Fruit fly (Drosophila melanogaster) whole organism, embryonic: ENCODE results near the gene CG6028.
A peak's percentile ranks its signal among the peaks of the same experiment; 100 is the strongest.

Experiments used
- Asciz ChIP-seq: fragments of 200-800 bp; sonication (Bioruptor generic); optimal IDR thresholded peaks from 2 replicates; lab custom pipeline; 2017; ENCODE audit warnings: missing biosample characterization, mild to moderate bottlenecking, missing genetic modification characterization, missing genetic modification reagents
- Bdp1 ChIP-seq: fragments of 200-800 bp; sonication (Bioruptor generic); optimal IDR thresholded peaks from 3 replicates; lab custom pipeline; 2016; ENCODE audit warnings: missing biosample characterization, missing genetic modification characterization
- CG12071 ChIP-seq: fragments of 200-800 bp; sonication (Bioruptor generic); optimal IDR thresholded peaks from 3 replicates; lab custom pipeline; 2018; ENCODE audit warnings: missing biosample characterization, mild to moderate bottlenecking, missing genetic modification characterization
- CG12391 ChIP-seq: fragments of 200-800 bp; sonication (Bioruptor generic); optimal IDR thresholded peaks from 3 replicates; lab custom pipeline; 2018; ENCODE audit warnings: missing biosample characterization, mild to moderate bottlenecking, missing genetic modification characterization, moderate library complexity
- CG13287 ChIP-seq: fragments of 200-800 bp; sonication (Bioruptor generic); IDR thresholded peaks from 2 replicates; pipeline ENCODE4 v1.3.6; 2022; ENCODE audit warnings: missing biosample characterization, missing genetic modification characterization; ENCODE audit not compliant: partially characterized antibody
- CG14710 ChIP-seq: fragments of 200-800 bp; sonication (Bioruptor generic); optimal IDR thresholded peaks from 3 replicates; lab custom pipeline; 2019; ENCODE audit warnings: missing biosample characterization, mild to moderate bottlenecking, missing genetic modification characterization, moderate library complexity
- CG15514 ChIP-seq: fragments of 200-800 bp; sonication (Bioruptor generic); optimal IDR thresholded peaks from 3 replicates; lab custom pipeline; 2017; ENCODE audit warnings: missing biosample characterization, missing genetic modification characterization, mild to moderate bottlenecking, moderate library complexity, missing genetic modification reagents
- CG18011 ChIP-seq: fragments of 200-800 bp; sonication (Bioruptor generic); optimal IDR thresholded peaks from 2 replicates; lab custom pipeline; 2017; ENCODE audit warnings: missing biosample characterization, missing genetic modification characterization, mild to moderate bottlenecking, moderate library complexity, missing genotype
- CG18476 ChIP-seq: fragments of 200-800 bp; sonication (Bioruptor generic); optimal IDR thresholded peaks from 2 replicates; lab custom pipeline; 2016; ENCODE audit warnings: missing biosample characterization, mild to moderate bottlenecking, missing genetic modification characterization
- CG18619 ChIP-seq: fragments of 200-800 bp; sonication (Bioruptor generic); optimal IDR thresholded peaks from 3 replicates; lab custom pipeline; 2017; ENCODE audit warnings: missing biosample characterization, mild to moderate bottlenecking, missing genetic modification characterization
- CG30431 ChIP-seq: fragments of 200-800 bp; sonication (Bioruptor generic); optimal IDR thresholded peaks from 2 replicates; lab custom pipeline; 2017; ENCODE audit warnings: missing biosample characterization, missing genetic modification characterization
- CG34224 ChIP-seq: fragments of 200-800 bp; sonication (Bioruptor generic); IDR thresholded peaks from 3 replicates; pipeline ENCODE4 v1.3.6; 2022; ENCODE audit warnings: missing biosample characterization, missing genetic modification characterization; ENCODE audit not compliant: partially characterized antibody
- CG4282 ChIP-seq: fragments of 200-800 bp; sonication (Bioruptor generic); optimal IDR thresholded peaks from 2 replicates; lab custom pipeline; 2016; ENCODE audit warnings: missing biosample characterization, missing genetic modification characterization
- Hmx ChIP-seq: fragments of 200-800 bp; sonication (Bioruptor generic); optimal IDR thresholded peaks from 2 replicates; lab custom pipeline; 2016; ENCODE audit warnings: missing biosample characterization, missing genetic modification characterization
- MBD-R2 ChIP-seq: fragments of 200-800 bp; sonication (Bioruptor generic); IDR thresholded peaks from 2 replicates; pipeline ENCODE4 v1.3.6; 2022; ENCODE audit warnings: missing biosample characterization, missing genetic modification characterization
- MESR4 ChIP-seq: fragments of 200-800 bp; sonication (Bioruptor generic); optimal IDR thresholded peaks from 2 replicates; lab custom pipeline; 2018; ENCODE audit warnings: missing biosample characterization, mild to moderate bottlenecking, missing genetic modification characterization, moderate library complexity
- Oaz ChIP-seq: fragments of 200-800 bp; sonication (Bioruptor generic); IDR thresholded peaks from 2 replicates; pipeline ENCODE4 v1.3.6; 2022; ENCODE audit warnings: missing biosample characterization, missing genetic modification characterization
- Opbp ChIP-seq: fragments of 200-800 bp; sonication (Bioruptor generic); IDR thresholded peaks from 3 replicates; pipeline ENCODE4 v1.3.6; 2022; ENCODE audit warnings: missing biosample characterization, missing genetic modification characterization; ENCODE audit not compliant: partially characterized antibody
- Pdp1 ChIP-seq, 2 experiments: fragments of 200-800 bp; sonication (Bioruptor generic); optimal IDR thresholded peaks; 3 replicates each; lab custom pipeline; 2016; ENCODE audit warnings: missing biosample characterization in 2 of 2, missing genetic modification characterization in 2 of 2, mild to moderate bottlenecking in 1 of 2, moderate library complexity in 1 of 2
- Poxn ChIP-seq: fragments of 200-800 bp; sonication (Bioruptor generic); IDR thresholded peaks from 2 replicates; pipeline ENCODE4 v1.3.6; 2022; ENCODE audit warnings: missing biosample characterization, missing genetic modification characterization
- Usf ChIP-seq: fragments of 200-800 bp; sonication (Bioruptor generic); optimal IDR thresholded peaks from 2 replicates; lab custom pipeline; 2017; ENCODE audit warnings: missing genotype, missing biosample characterization, missing genetic modification characterization
- Vsx1 ChIP-seq: fragments of 200-800 bp; sonication (Bioruptor generic); optimal IDR thresholded peaks from 2 replicates; lab custom pipeline; 2017; ENCODE audit warnings: missing biosample characterization, mild to moderate bottlenecking, missing genetic modification characterization, missing genetic modification reagents
- Xrp1 ChIP-seq: fragments of 200-800 bp; sonication (Bioruptor generic); IDR thresholded peaks from 2 replicates; pipeline ENCODE4 v1.3.6; 2022; ENCODE audit warnings: missing biosample characterization, missing genetic modification characterization
- YL-1 ChIP-seq: fragments of 200-800 bp; sonication (Bioruptor generic); optimal IDR thresholded peaks from 3 replicates; lab custom pipeline; 2017; ENCODE audit warnings: missing biosample characterization, mild to moderate bottlenecking, missing genetic modification characterization
- crc ChIP-seq: fragments of 200-800 bp; sonication (Bioruptor generic); optimal IDR thresholded peaks from 2 replicates; lab custom pipeline; 2016; ENCODE audit warnings: missing biosample characterization, missing genetic modification characterization
- cwo ChIP-seq: fragments of 200-800 bp; sonication (Bioruptor generic); optimal IDR thresholded peaks from 3 replicates; lab custom pipeline; 2017; ENCODE audit warnings: missing biosample characterization, missing genetic modification characterization, mild to moderate bottlenecking, moderate library complexity, missing genetic modification reagents
- danr ChIP-seq: fragments of 200-800 bp; sonication (Bioruptor generic); IDR thresholded peaks from 2 replicates; pipeline ENCODE4 v1.3.6; 2022; ENCODE audit warnings: missing biosample characterization, missing genetic modification characterization
- dmrt99B ChIP-seq: fragments of 200-800 bp; sonication (Bioruptor generic); optimal IDR thresholded peaks from 2 replicates; lab custom pipeline; 2018; ENCODE audit warnings: missing biosample characterization, mild to moderate bottlenecking, missing genetic modification characterization, moderate library complexity
- emc ChIP-seq: fragments of 200-800 bp; sonication (Bioruptor generic); optimal IDR thresholded peaks from 2 replicates; lab custom pipeline; 2016; ENCODE audit warnings: missing biosample characterization, missing genetic modification characterization
- ewg ChIP-seq: fragments of 200-800 bp; sonication (Bioruptor generic); optimal IDR thresholded peaks from 3 replicates; lab custom pipeline; 2017; ENCODE audit warnings: mild to moderate bottlenecking, missing biosample characterization, missing genetic modification reagents, missing genetic modification characterization
- fd102C ChIP-seq: fragments of 200-800 bp; sonication (Bioruptor generic); optimal IDR thresholded peaks from 2 replicates; lab custom pipeline; 2018; ENCODE audit warnings: missing biosample characterization, mild to moderate bottlenecking, missing genetic modification characterization, moderate library complexity
- jumu ChIP-seq: fragments of 200-800 bp; sonication (Bioruptor generic); optimal IDR thresholded peaks from 3 replicates; lab custom pipeline; 2016; ENCODE audit warnings: missing biosample characterization, missing genetic modification characterization
- kah ChIP-seq: fragments of 200-800 bp; sonication (Bioruptor generic); optimal IDR thresholded peaks from 2 replicates; lab custom pipeline; 2018; ENCODE audit warnings: missing biosample characterization, mild to moderate bottlenecking, missing genetic modification characterization
- ken ChIP-seq: fragments of 200-800 bp; sonication (Bioruptor generic); IDR thresholded peaks from 3 replicates; pipeline ENCODE4 v1.3.6; 2022; ENCODE audit warnings: missing biosample characterization, missing genetic modification characterization
- lmd ChIP-seq: fragments of 200-800 bp; sonication (Bioruptor generic); IDR thresholded peaks from 2 replicates; pipeline ENCODE4 v1.3.6; 2022; ENCODE audit warnings: missing biosample characterization, missing genetic modification characterization
- mld ChIP-seq: fragments of 200-800 bp; sonication (Bioruptor generic); IDR thresholded peaks from 3 replicates; pipeline ENCODE4 v1.3.6; 2022; ENCODE audit warnings: missing biosample characterization, missing genetic modification characterization; ENCODE audit not compliant: partially characterized antibody
- nmo ChIP-seq: fragments of 200-800 bp; sonication (Bioruptor generic); optimal IDR thresholded peaks from 2 replicates; lab custom pipeline; 2018; ENCODE audit warnings: missing biosample characterization, mild to moderate bottlenecking, missing genetic modification characterization, moderate library complexity
- odd ChIP-seq: fragments of 200-800 bp; sonication (Bioruptor generic); optimal IDR thresholded peaks from 2 replicates; lab custom pipeline; 2017; ENCODE audit warnings: missing biosample characterization, mild to moderate bottlenecking, missing genetic modification characterization
- onecut ChIP-seq: fragments of 200-800 bp; sonication (Bioruptor generic); IDR thresholded peaks from 2 replicates; pipeline ENCODE4 v1.3.6; 2022; ENCODE audit warnings: missing biosample characterization, missing genetic modification characterization
- schlank ChIP-seq: fragments of 200-800 bp; sonication (Bioruptor generic); optimal IDR thresholded peaks from 2 replicates; lab custom pipeline; 2018; ENCODE audit warnings: missing biosample characterization, mild to moderate bottlenecking, missing genetic modification characterization
- sisA ChIP-seq: fragments of 200-800 bp; sonication (Bioruptor generic); IDR thresholded peaks from 2 replicates; pipeline ENCODE4 v1.3.6; 2022; ENCODE audit warnings: missing biosample characterization, missing genetic modification characterization
- stwl ChIP-seq: fragments of 200-800 bp; sonication (Bioruptor generic); optimal IDR thresholded peaks from 3 replicates; lab custom pipeline; 2018; ENCODE audit warnings: missing biosample characterization, mild to moderate bottlenecking, missing genetic modification characterization, moderate library complexity
- tin ChIP-seq: fragments of 200-800 bp; sonication (Bioruptor generic); optimal IDR thresholded peaks from 3 replicates; lab custom pipeline; 2016; ENCODE audit warnings: missing biosample characterization, missing genetic modification characterization
- tna ChIP-seq: fragments of 200-800 bp; sonication (Bioruptor generic); IDR thresholded peaks from 2 replicates; pipeline ENCODE4 v1.3.6; 2022; ENCODE audit warnings: missing biosample characterization, missing genetic modification characterization; ENCODE audit not compliant: partially characterized antibody
- wek ChIP-seq: fragments of 200-800 bp; sonication (Bioruptor generic); optimal IDR thresholded peaks from 3 replicates; lab custom pipeline; 2018; ENCODE audit warnings: missing biosample characterization, mild to moderate bottlenecking, missing genetic modification characterization, moderate library complexity
- zfh1 ChIP-seq: fragments of 200-800 bp; sonication (Bioruptor generic); IDR thresholded peaks from 3 replicates; pipeline ENCODE4 v1.3.6; 2022; ENCODE audit warnings: missing biosample characterization, missing genetic modification characterization

The CG6028 gene

dm6 chr3R:22031738-22032137, 6.4 kb upstream of the CG6028 start, which contains the start of gene CG13409:
TSS of gene CG13409 (minus strand) at chr3R:22031900.
- TF ChIP-seq ewg (GFP tag; lab: Kevin White, UChicago) (peak; percentile 78), MESR4 (peak; percentile 10), MBD-R2 (GFP tag; lab: Robert Waterston, UW) (peak; percentile 21; the same call in 1 of the 2 replicates), onecut (GFP tag; lab: Robert Waterston, UW) (peak; percentile 97), ken (GFP tag; lab: Robert Waterston, UW) (no peak)

DNA sequence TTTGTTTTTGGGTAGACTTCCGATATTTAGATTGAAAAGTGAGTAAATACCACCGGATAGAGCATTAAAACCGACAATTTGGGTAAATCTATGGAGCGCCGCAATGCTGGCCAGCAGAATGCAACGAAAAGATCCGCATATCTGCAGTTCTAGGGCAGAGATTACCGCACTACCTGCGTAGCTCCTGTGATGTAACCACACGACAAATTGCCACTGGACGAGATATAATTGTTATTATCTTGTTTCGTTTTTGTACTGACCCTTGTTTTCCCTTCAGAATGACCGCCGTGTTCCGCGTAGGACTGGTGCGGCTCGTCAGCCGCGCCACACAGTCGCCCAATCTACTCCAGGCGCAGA, 2.4 kb upstream of the CG6028 start:
- TF ChIP-seq Opbp (GFP tag; lab: Robert Waterston, UW) = no peak
- no peak for TF ChIP-seq Xrp1
- TF ChIP-seq zfh1 = no peak
- no peak for TF ChIP-seq CG18619 (GFP tag; lab: Kevin White, UChicago)
- TF ChIP-seq Pdp1 (GFP tag; optimal IDR thresholded peaks at IDR 0.05; lab: Kevin White, UChicago) = peak in 1 of 2 experiments; percentile 97
- no peak for TF ChIP-seq Hmx
- no peak for TF ChIP-seq danr (GFP tag; lab: Robert Waterston, UW)
- TF ChIP-seq tna (GFP tag; lab: Robert Waterston, UW) = no peak
- no peak for TF ChIP-seq Oaz (GFP tag; lab: Robert Waterston, UW)
- TF ChIP-seq CG30431 = no peak
- TF ChIP-seq CG12391 = no peak
- no peak for TF ChIP-seq cwo (GFP tag; lab: Kevin White, UChicago)
- peak; percentile 26 for TF ChIP-seq YL-1 (GFP tag; lab: Kevin White, UChicago)
- no peak for TF ChIP-seq kah
- 0 out of 3 replicates have a peak, but pooled peaks have one; percentile 37 for TF ChIP-seq mld (GFP tag; lab: Robert Waterston, UW)
- 0 out of 2 replicates have a peak, but pooled peaks have one; percentile 2 for TF ChIP-seq CG13287 (GFP tag; lab: Robert Waterston, UW)
- 0 out of 3 replicates have a peak, but pooled peaks have one; percentile 7 for TF ChIP-seq CG34224 (GFP tag; lab: Robert Waterston, UW)
- no peak for TF ChIP-seq Bdp1 (GFP tag; lab: Kevin White, UChicago)
- no peak for TF ChIP-seq CG4282 (GFP tag; lab: Kevin White, UChicago)
- peak; percentile 73 for TF ChIP-seq MESR4
- TF ChIP-seq CG14710 (tag; lab: Kevin White, UChicago) = peak; percentile 3
- TF ChIP-seq Asciz (GFP tag; lab: Kevin White, UChicago) = no peak
- TF ChIP-seq, all 482 proteins: peak for 7

- TF ChIP-seq CG12071 (GFP tag; lab: Kevin White, UChicago) (no peak), sisA (GFP tag; lab: Robert Waterston, UW) (peak; percentile 64; the same call in 1 of the 2 replicates), Bdp1 (GFP tag; lab: Kevin White, UChicago) (peak; percentile 44), fd102C (no peak), crc (GFP tag; lab: Kevin White, UChicago) (peak; percentile 53), lmd (GFP tag; lab: Robert Waterston, UW) (peak; percentile 64), wek (GFP tag; lab: Kevin White, UChicago) (peak; percentile 4), Poxn (GFP tag; lab: Robert Waterston, UW) (0 out of 2 replicates have a peak, but pooled peaks have one; percentile 3), CG18476 (peak; percentile 80), tin (GFP tag; lab: Kevin White, UChicago) (peak; percentile 83), stwl (tag; lab: Kevin White, UChicago) (peak; percentile 92), CG18011 (peak; percentile 77), odd (no peak), jumu (GFP tag; lab: Kevin White, UChicago) (peak; percentile 61), Usf (GFP tag; lab: Kevin White, UChicago) (peak; percentile 25), nmo (peak; percentile 86), dmrt99B (tag; lab: Kevin White, UChicago) (no peak), schlank (tag; lab: Kevin White, UChicago) (peak; percentile 35), Vsx1 (GFP tag; lab: Kevin White, UChicago) (no peak), emc (GFP tag; lab: Kevin White, UChicago) (peak; percentile 52), CG15514 (GFP tag; lab: Kevin White, UChicago) (peak; percentile 68)
Observed at dm6 chr3R:22026922-22027742, 1.8 kb upstream of the CG6028 start, which contains the start of the genes Cchl and ND-42. TSS of gene Cchl (minus strand) at chr3R:22027480. TSS of gene ND-42 (plus strand) at chr3R:22027709.
